Worm (Caenorhabditis elegans): Measurements from ENCODE around the gene F14D2.14.

DNA sequence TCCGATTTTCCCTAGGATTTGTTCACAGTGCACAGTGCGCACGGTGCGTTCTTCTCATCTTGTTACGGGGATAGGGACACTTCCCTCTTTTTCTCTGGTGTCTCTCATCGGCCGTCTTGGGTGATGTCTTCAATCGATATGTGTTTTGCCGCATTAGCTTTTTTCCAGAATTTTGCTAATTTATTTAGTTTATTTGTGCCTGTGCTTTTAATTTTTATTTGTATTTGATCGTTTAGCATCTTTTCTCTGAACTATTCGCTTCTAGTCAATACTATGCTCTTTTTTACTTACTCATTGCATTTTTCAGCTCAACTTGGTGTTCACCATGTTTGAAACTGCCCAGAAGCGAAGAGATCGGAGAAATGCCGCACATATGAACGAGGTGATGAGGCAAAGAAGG, 7.5 kb downstream of the F14D2.14 start, which contains the start of gene F14D2.5:
- no peak for TF ChIP-seq him-1 (tag; optimal IDR thresholded peaks at IDR 0.05)
- TF ChIP-seq W03F9.2 (tag; optimal IDR thresholded peaks at IDR 0.05), result no peak

Data from whole organism, L4/young adult.